Worm (Caenorhabditis elegans) whole organism, early embryonic: Measurements from ENCODE around the gene rfc-1.

Experiments
- flt-1 ChIP-seq: fragments of 200-800 bp; sonication (Bioruptor generic); IDR thresholded peaks from 2 replicates; pipeline ENCODE4 v1.3.6; 2022; ENCODE audit warnings: missing genetic modification characterization, missing compliant biosample characterization
- hmbx-1 ChIP-seq: sonication (generic microtip); optimal IDR thresholded peaks from 2 replicates; lab custom pipeline; 2016; ENCODE audit warnings: mild to moderate bottlenecking, missing genetic modification characterization, missing compliant biosample characterization
- hnd-1 ChIP-seq: sonication (generic microtip); optimal IDR thresholded peaks from 2 replicates; lab custom pipeline; 2016; ENCODE audit warnings: missing genetic modification characterization, missing compliant biosample characterization
- tbx-11 ChIP-seq: fragments of 200-800 bp; sonication (Bioruptor generic); IDR thresholded peaks from 2 replicates; pipeline ENCODE4 v1.3.6; 2022; ENCODE audit warnings: missing genetic modification characterization, missing compliant biosample characterization

ce11 chrV:14663006-14663405, 17.2 kb upstream of the rfc-1 start, which contains the start of gene C47E8.9:
- TF ChIP-seq tbx-11 (GFP tag; lab: Robert Waterston, UW), result no peak
- TF ChIP-seq hmbx-1 (tag; lab: Kevin White, UChicago), result no peak
- TF ChIP-seq hnd-1 (tag; lab: Kevin White, UChicago), result no peak
- TF ChIP-seq flt-1, result no peak
